Fruit fly (Drosophila melanogaster): ENCODE results near the gene CG8004.

- TF ChIP-seq CG8119 (GFP tag; IDR thresholded peaks at IDR 0.05) = peak; percentile 44; the same call in 2 of the 3 replicates
- no peak for TF ChIP-seq salr (GFP tag; optimal IDR thresholded peaks at IDR 0.05)
- no peak for TF ChIP-seq fd85E (GFP tag; optimal IDR thresholded peaks at IDR 0.05)
- no peak for TF ChIP-seq CG11902 (GFP tag; optimal IDR thresholded peaks at IDR 0.05)
- peak; percentile 28 for TF ChIP-seq net (GFP tag; optimal IDR thresholded peaks at IDR 0.05)
- no peak for TF ChIP-seq Eip93F (GFP tag; optimal IDR thresholded peaks at IDR 0.05)
- TF ChIP-seq svp (GFP tag) = peak; percentile 41
- no peak for TF ChIP-seq vri (GFP tag; optimal IDR thresholded peaks at IDR 0.05)
These were observed 33.5 kb upstream of the CG8004 start for dm6 chr3L:19961805-19962204.
